Worm (Caenorhabditis elegans): ENCODE results near the gene Y32H12A.1.

Gene Y32H12A.1

ce11 chrIII:5372884-5373283 lies 10.9 kb downstream of the Y32H12A.1 start (continued):
- TF ChIP-seq php-3 (GFP tag; IDR thresholded peaks at IDR 0.05) = no peak
- no peak for TF ChIP-seq dmd-9 (GFP tag; IDR thresholded peaks at IDR 0.05)
- no peak for TF ChIP-seq T26A8.4 (GFP tag; IDR thresholded peaks at IDR 0.05)
- TF ChIP-seq F44E2.7 (GFP tag; IDR thresholded peaks at IDR 0.05) = no peak
- no peak for TF ChIP-seq zfp-3 (GFP tag; conservative IDR thresholded peaks at IDR 0.05)
- 0 out of 2 replicates have a peak, but pooled peaks have one; percentile 13 for TF ChIP-seq dmd-6 (GFP tag; IDR thresholded peaks at IDR 0.05)
- TF ChIP-seq nhr-77 (tag; optimal IDR thresholded peaks at IDR 0.05) = no peak
- peak; percentile 24 for TF ChIP-seq mxl-3 (GFP tag; optimal IDR thresholded peaks at IDR 0.05)

- TF ChIP-seq T20F7.1 (GFP tag; optimal IDR thresholded peaks at IDR 0.05) (no peak), hlh-11 (tag; optimal IDR thresholded peaks at IDR 0.05) (peak; percentile 3), hlh-30 (tag; optimal IDR thresholded peaks at IDR 0.05; ENCODE audit: insufficient read depth) (peak; percentile 57), fkh-10 (GFP tag; optimal IDR thresholded peaks at IDR 0.05) (peak; percentile 88), nhr-28 (tag; optimal IDR thresholded peaks at IDR 0.05) (peak; percentile 34)
These were observed 11.7 kb downstream of the Y32H12A.1 start for ce11 chrIII:5373715-5374114.

- TF ChIP-seq lin-38 (GFP tag; IDR thresholded peaks at IDR 0.05) = peak; percentile 22
- peak; percentile 2 for TF ChIP-seq dpl-1 (GFP tag; optimal IDR thresholded peaks at IDR 0.05)
- TF ChIP-seq egl-27 (tag; optimal IDR thresholded peaks at IDR 0.05) = no peak
- TF ChIP-seq sdz-12 (GFP tag; optimal IDR thresholded peaks at IDR 0.05) = no peak
- TF ChIP-seq T26A8.4 (GFP tag; IDR thresholded peaks at IDR 0.05) = 0 out of 2 replicates have a peak, but pooled peaks have one; percentile 7
- TF ChIP-seq hlh-30 (tag; optimal IDR thresholded peaks at IDR 0.05; ENCODE audit: insufficient read depth) = peak; percentile 10
- TF ChIP-seq unc-62 (GFP tag; optimal IDR thresholded peaks at IDR 0.05 in 1 of 2) = peak in 1 of 2 experiments; percentile 79
- no peak for TF ChIP-seq unc-62 (tag; optimal IDR thresholded peaks at IDR 0.05)
- TF ChIP-seq mxl-2 (GFP tag; conservative IDR thresholded peaks at IDR 0.05) = no peak
- peak in 1 of 2 experiments; percentile 42 for TF ChIP-seq lsy-2 (tag; optimal IDR thresholded peaks at IDR 0.05)
- 0 out of 2 replicates have a peak, but pooled peaks have one; percentile 49 for TF ChIP-seq Y48G9A.11 (GFP tag; IDR thresholded peaks at IDR 0.05)
- TF ChIP-seq unc-130 (GFP tag; optimal IDR thresholded peaks at IDR 0.05) = no peak
- no peak for TF ChIP-seq ztf-7 (tag; optimal IDR thresholded peaks at IDR 0.05)
- TF ChIP-seq daf-16 (GFP tag; optimal IDR thresholded peaks at IDR 0.05) = no peak
- TF ChIP-seq daf-16 (tag; optimal IDR thresholded peaks at IDR 0.05) = peak; percentile 57
- TF ChIP-seq ZK546.5 (tag; optimal IDR thresholded peaks at IDR 0.05) = no peak
- peak; percentile 9 for TF ChIP-seq dve-1 (tag; optimal IDR thresholded peaks at IDR 0.05; ENCODE audit: insufficient read depth)
- TF ChIP-seq zip-11 (GFP tag; IDR thresholded peaks at IDR 0.05) = no peak
These were observed 13.1 kb downstream of the Y32H12A.1 start for ce11 chrIII:5375001-5375532.

ce11 chrIII:5379879-5380331 lies 17.9 kb downstream of the Y32H12A.1 start, which contains the start of gene paqr-2:
paqr-2 (minus strand) TSS chrIII:5379929.
- no peak for TF ChIP-seq hif-1 (tag; optimal IDR thresholded peaks at IDR 0.05)
- TF ChIP-seq F44E2.7 (GFP tag; IDR thresholded peaks at IDR 0.05) = no peak
- TF ChIP-seq ceh-28 (tag; optimal IDR thresholded peaks at IDR 0.05) = no peak
- TF ChIP-seq php-3 (GFP tag; IDR thresholded peaks at IDR 0.05) = no peak
- TF ChIP-seq nhr-237 (tag; optimal IDR thresholded peaks at IDR 0.05) = no peak
- no peak for TF ChIP-seq fos-1 (tag; optimal IDR thresholded peaks at IDR 0.05)
- TF ChIP-seq D1046.2 (GFP tag; IDR thresholded peaks at IDR 0.05) = no peak
- no peak for TF ChIP-seq daf-12 (tag; optimal IDR thresholded peaks at IDR 0.05)
- TF ChIP-seq F37D6.2 (tag; optimal IDR thresholded peaks at IDR 0.05) = no peak
- no peak for TF ChIP-seq dmd-6 (GFP tag; IDR thresholded peaks at IDR 0.05)
- no peak for TF ChIP-seq tra-1 (GFP tag; IDR thresholded peaks at IDR 0.05)
- TF ChIP-seq lin-15B (tag; optimal IDR thresholded peaks at IDR 0.05) = no peak
- TF ChIP-seq snpc-1.2 (GFP tag; IDR thresholded peaks at IDR 0.05) = no peak
- TF ChIP-seq dve-1 (tag; optimal IDR thresholded peaks at IDR 0.05; ENCODE audit: insufficient read depth) = peak; percentile 27
- TF ChIP-seq Y105C5A.15 (GFP tag; IDR thresholded peaks at IDR 0.05) = no peak
- TF ChIP-seq ceh-20 (GFP tag; IDR thresholded peaks at IDR 0.05) = no peak
- no peak for TF ChIP-seq ctbp-1 (GFP tag; IDR thresholded peaks at IDR 0.05)
- 0 out of 2 replicates have a peak, but pooled peaks have one; percentile 45 for TF ChIP-seq egl-43 (GFP tag; IDR thresholded peaks at IDR 0.05)
- TF ChIP-seq egl-27 (tag; optimal IDR thresholded peaks at IDR 0.05) = no peak
- TF ChIP-seq F26F4.8 (GFP tag; conservative IDR thresholded peaks at IDR 0.05) = no peak
- no peak for TF ChIP-seq unc-39 (tag; optimal IDR thresholded peaks at IDR 0.05)
- TF ChIP-seq tag-97 (GFP tag; IDR thresholded peaks at IDR 0.05) = no peak
- TF ChIP-seq lin-29 (GFP tag; IDR thresholded peaks at IDR 0.05) = no peak

Data from whole organism, L4 larva.